Worm (Caenorhabditis elegans): ENCODE data around the gene gop-2.

The gop-2 gene

ce11 chrIII:5221820-5222219, 37.0 kb upstream of the gop-2 start:
- TF ChIP-seq sea-1 (GFP tag; conservative IDR thresholded peaks at IDR 0.05) (no peak), F13C5.2 (tag; optimal IDR thresholded peaks at IDR 0.05) (no peak), scrt-1 (GFP tag; IDR thresholded peaks at IDR 0.05) (no peak), ceh-36 (tag; optimal IDR thresholded peaks at IDR 0.05) (no peak), ama-1 (optimal IDR thresholded peaks at IDR 0.05) (no peak), hmbx-1 (tag; optimal IDR thresholded peaks at IDR 0.05) (no peak), tra-4 (tag; optimal IDR thresholded peaks at IDR 0.05) (no peak), tbx-11 (GFP tag; IDR thresholded peaks at IDR 0.05) (no peak), ceh-13 (GFP tag; optimal IDR thresholded peaks at IDR 0.05) (no peak), flt-1 (GFP tag; IDR thresholded peaks at IDR 0.05) (no peak), ets-7 (tag; optimal IDR thresholded peaks at IDR 0.05) (no peak), B0310.2 (tag; optimal IDR thresholded peaks at IDR 0.05) (no peak), pes-1 (GFP tag; IDR thresholded peaks at IDR 0.05) (no peak), aly-1 (tag; optimal IDR thresholded peaks at IDR 0.05) (no peak), hnd-1 (tag; optimal IDR thresholded peaks at IDR 0.05) (no peak), hmg-4 (GFP tag; optimal IDR thresholded peaks at IDR 0.05) (no peak), tbx-37 (GFP tag; conservative IDR thresholded peaks at IDR 0.05) (no peak)

ce11 chrIII:5222777-5223176, 36.0 kb upstream of the gop-2 start:
- TF ChIP-seq flt-1 (GFP tag; IDR thresholded peaks at IDR 0.05) (no peak), ets-7 (tag; optimal IDR thresholded peaks at IDR 0.05) (no peak), B0310.2 (tag; optimal IDR thresholded peaks at IDR 0.05) (no peak), hmbx-1 (tag; optimal IDR thresholded peaks at IDR 0.05) (no peak), tbx-11 (GFP tag; IDR thresholded peaks at IDR 0.05) (no peak)

- TF ChIP-seq tbx-11 (GFP tag; IDR thresholded peaks at IDR 0.05) = no peak
Observed at ce11 chrIII:5224908-5225307, 33.9 kb upstream of the gop-2 start.

- TF ChIP-seq hmbx-1 (tag; optimal IDR thresholded peaks at IDR 0.05) = no peak
- TF ChIP-seq flt-1 (GFP tag; IDR thresholded peaks at IDR 0.05) = no peak
- TF ChIP-seq hmg-4 (GFP tag; optimal IDR thresholded peaks at IDR 0.05) = no peak
- TF ChIP-seq hnd-1 (tag; optimal IDR thresholded peaks at IDR 0.05) = no peak
- no peak for TF ChIP-seq aly-1 (tag; optimal IDR thresholded peaks at IDR 0.05)
- no peak for TF ChIP-seq ets-7 (tag; optimal IDR thresholded peaks at IDR 0.05)
- no peak for TF ChIP-seq pes-1 (GFP tag; IDR thresholded peaks at IDR 0.05)
- no peak for TF ChIP-seq B0310.2 (tag; optimal IDR thresholded peaks at IDR 0.05)
- TF ChIP-seq F13C5.2 (tag; optimal IDR thresholded peaks at IDR 0.05) = no peak
- TF ChIP-seq ceh-13 (GFP tag; optimal IDR thresholded peaks at IDR 0.05) = no peak
- TF ChIP-seq tbx-37 (GFP tag; conservative IDR thresholded peaks at IDR 0.05) = no peak
- TF ChIP-seq ceh-36 (tag; optimal IDR thresholded peaks at IDR 0.05) = no peak
- no peak for TF ChIP-seq scrt-1 (GFP tag; IDR thresholded peaks at IDR 0.05)
- no peak for TF ChIP-seq sea-1 (GFP tag; conservative IDR thresholded peaks at IDR 0.05)
- no peak for TF ChIP-seq tra-4 (tag; optimal IDR thresholded peaks at IDR 0.05)
- no peak for TF ChIP-seq ama-1 (optimal IDR thresholded peaks at IDR 0.05)
- TF ChIP-seq tbx-11 (GFP tag; IDR thresholded peaks at IDR 0.05) = no peak
Observed at ce11 chrIII:5225321-5225720, 33.5 kb upstream of the gop-2 start, which contains the start of gene nex-1. nex-1 (plus strand) TSS chrIII:5225621.

ce11 chrIII:5227831-5228467, 30.9 kb upstream of the gop-2 start, which contains the start of the genes C34E10.12, C34E10.10 and atp-2:
C34E10.12 (minus strand) TSS chrIII:5227881.
C34E10.10 (minus strand) TSS chrIII:5227884.
atp-2 (plus strand) TSS chrIII:5228417.
- no peak for TF ChIP-seq ama-1 (optimal IDR thresholded peaks at IDR 0.05)
- TF ChIP-seq hmg-4 (GFP tag; optimal IDR thresholded peaks at IDR 0.05) = peak; percentile 14
- TF ChIP-seq pes-1 (GFP tag; IDR thresholded peaks at IDR 0.05) = peak; percentile 51; the same call in 1 of the 2 replicates
- peak; percentile 75 for TF ChIP-seq F13C5.2 (tag; optimal IDR thresholded peaks at IDR 0.05)
- no peak for TF ChIP-seq tra-4 (tag; optimal IDR thresholded peaks at IDR 0.05)

ce11 chrIII:5228839-5229238, 30.0 kb upstream of the gop-2 start:
- TF ChIP-seq ceh-13 (GFP tag; optimal IDR thresholded peaks at IDR 0.05) (no peak), ets-7 (tag; optimal IDR thresholded peaks at IDR 0.05) (no peak), tbx-11 (GFP tag; IDR thresholded peaks at IDR 0.05) (no peak), ceh-36 (tag; optimal IDR thresholded peaks at IDR 0.05) (no peak), hnd-1 (tag; optimal IDR thresholded peaks at IDR 0.05) (no peak), flt-1 (GFP tag; IDR thresholded peaks at IDR 0.05) (no peak), tbx-37 (GFP tag; conservative IDR thresholded peaks at IDR 0.05) (no peak), hmbx-1 (tag; optimal IDR thresholded peaks at IDR 0.05) (no peak), hmg-4 (GFP tag; optimal IDR thresholded peaks at IDR 0.05) (no peak), tra-4 (tag; optimal IDR thresholded peaks at IDR 0.05) (no peak), pes-1 (GFP tag; IDR thresholded peaks at IDR 0.05) (no peak), ama-1 (optimal IDR thresholded peaks at IDR 0.05) (no peak)

- TF ChIP-seq tbx-37 (GFP tag; conservative IDR thresholded peaks at IDR 0.05) (no peak), ceh-36 (tag; optimal IDR thresholded peaks at IDR 0.05) (no peak), flt-1 (GFP tag; IDR thresholded peaks at IDR 0.05) (no peak), ets-7 (tag; optimal IDR thresholded peaks at IDR 0.05) (no peak), F13C5.2 (tag; optimal IDR thresholded peaks at IDR 0.05) (no peak), scrt-1 (GFP tag; IDR thresholded peaks at IDR 0.05) (no peak), hmg-4 (GFP tag; optimal IDR thresholded peaks at IDR 0.05) (no peak), tbx-11 (GFP tag; IDR thresholded peaks at IDR 0.05) (no peak), ceh-13 (GFP tag; optimal IDR thresholded peaks at IDR 0.05) (no peak), pes-1 (GFP tag; IDR thresholded peaks at IDR 0.05) (no peak), ama-1 (optimal IDR thresholded peaks at IDR 0.05) (no peak), B0310.2 (tag; optimal IDR thresholded peaks at IDR 0.05) (no peak), sea-1 (GFP tag; conservative IDR thresholded peaks at IDR 0.05) (no peak), tra-4 (tag; optimal IDR thresholded peaks at IDR 0.05) (no peak), hnd-1 (tag; optimal IDR thresholded peaks at IDR 0.05) (no peak)
Observed at ce11 chrIII:5229511-5230250, 29.1 kb upstream of the gop-2 start.

Data from whole organism, early embryonic.